Fruit fly (Drosophila melanogaster): Measurements from ENCODE around the gene Pfdn5.

The Pfdn5 gene

dm6 chr3R:22524344-22525072 is 37.7 kb downstream of the Pfdn5 start (continued):
- TF ChIP-seq eyg (GFP tag; optimal IDR thresholded peaks at IDR 0.05) (peak; percentile 70), hbn (GFP tag; IDR thresholded peaks at IDR 0.05; ENCODE audit: partially characterized antibody) (no peak), en (GFP tag; optimal IDR thresholded peaks at IDR 0.05) (peak; percentile 10), fd3F (GFP tag; optimal IDR thresholded peaks at IDR 0.05) (peak; percentile 43), Chrac-16 (GFP tag; optimal IDR thresholded peaks at IDR 0.05) (no peak), CG6689 (GFP tag; IDR thresholded peaks at IDR 0.05) (no peak), CG8388 (GFP tag; optimal IDR thresholded peaks at IDR 0.05) (no peak), prd (optimal IDR thresholded peaks at IDR 0.05) (no peak), prd (GFP tag; IDR thresholded peaks at IDR 0.05) (no peak), CG17912 (GFP tag; optimal IDR thresholded peaks at IDR 0.05) (peak; percentile 77), CG30431 (GFP tag; optimal IDR thresholded peaks at IDR 0.05) (no peak), tio (GFP tag; optimal IDR thresholded peaks at IDR 0.05) (peak; percentile 38), zfh1 (GFP tag; IDR thresholded peaks at IDR 0.05) (peak; percentile 41; the same call in 2 of the 3 replicates), CG17568 (GFP tag; optimal IDR thresholded peaks at IDR 0.05) (peak; percentile 78), repo (GFP tag; optimal IDR thresholded peaks at IDR 0.05) (peak; percentile 53), Atf-2 (GFP tag; optimal IDR thresholded peaks at IDR 0.05) (peak; percentile 14), Dad (GFP tag; optimal IDR thresholded peaks at IDR 0.05) (peak; percentile 38), CG8281 (tag; optimal IDR thresholded peaks at IDR 0.05) (peak; percentile 60), nerfin-1 (tag; optimal IDR thresholded peaks at IDR 0.05) (peak; percentile 58), Adf1 (GFP tag; IDR thresholded peaks at IDR 0.05) (no peak), dimm (GFP tag; IDR thresholded peaks at IDR 0.05) (no peak), MESR4 (GFP tag; optimal IDR thresholded peaks at IDR 0.05) (peak; percentile 2), btn (GFP tag; optimal IDR thresholded peaks at IDR 0.05) (peak; percentile 42), CG11247 (GFP tag; IDR thresholded peaks at IDR 0.05) (0 out of 2 replicates have a peak, but pooled peaks have one; percentile 19), jumu (GFP tag; optimal IDR thresholded peaks at IDR 0.05) (peak; percentile 10), bigmax (GFP tag; optimal IDR thresholded peaks at IDR 0.05) (no peak), CG11560 (tag; IDR thresholded peaks at IDR 0.05) (no peak), CG12236 (GFP tag; optimal IDR thresholded peaks at IDR 0.05) (peak; percentile 74), CG15601 (tag; optimal IDR thresholded peaks at IDR 0.05) (peak; percentile 78), her (GFP tag; optimal IDR thresholded peaks at IDR 0.05) (peak; percentile 53), CG13123 (GFP tag; optimal IDR thresholded peaks at IDR 0.05) (peak; percentile 67), CG15011 (GFP tag; optimal IDR thresholded peaks at IDR 0.05) (peak; percentile 55), CG17186 (GFP tag; optimal IDR thresholded peaks at IDR 0.05) (peak; percentile 0), ara (GFP tag; IDR thresholded peaks at IDR 0.05) (peak; percentile 55), scrt (GFP tag; optimal IDR thresholded peaks at IDR 0.05) (peak; percentile 43), CG9876 (GFP tag; optimal IDR thresholded peaks at IDR 0.05) (no peak), CG34224 (GFP tag; IDR thresholded peaks at IDR 0.05; ENCODE audit: partially characterized antibody) (0 out of 3 replicates have a peak, but pooled peaks have one; percentile 10), Ets97D (GFP tag; optimal IDR thresholded peaks at IDR 0.05) (no peak), CG34422 (GFP tag; IDR thresholded peaks at IDR 0.05) (no peak), esg (GFP tag; conservative IDR thresholded peaks at IDR 0.05) (no peak), CG6175 (GFP tag; IDR thresholded peaks at IDR 0.05) (no peak), CG12659 (GFP tag; optimal IDR thresholded peaks at IDR 0.05) (peak; percentile 56), CG3065 (GFP tag; optimal IDR thresholded peaks at IDR 0.05) (no peak), tll (GFP tag; optimal IDR thresholded peaks at IDR 0.05) (no peak), CG4282 (GFP tag; optimal IDR thresholded peaks at IDR 0.05) (peak; percentile 5), Atf3 (GFP tag; optimal IDR thresholded peaks at IDR 0.05) (peak; percentile 56), ash1 (GFP tag; optimal IDR thresholded peaks at IDR 0.05) (no peak), CG11093 (GFP tag; IDR thresholded peaks at IDR 0.05) (no peak), ERR (GFP tag; optimal IDR thresholded peaks at IDR 0.05) (peak; percentile 45), CG9817 (tag; optimal IDR thresholded peaks at IDR 0.05) (no peak)

Measured in whole organism, embryonic.